Worm (Caenorhabditis elegans): ENCODE results near the gene gln-5.

- no peak for TF ChIP-seq syd-9 (tag; optimal IDR thresholded peaks at IDR 0.05)
- no peak for TF ChIP-seq unc-55 (GFP tag; optimal IDR thresholded peaks at IDR 0.05)
- no peak for TF ChIP-seq unc-42 (tag; optimal IDR thresholded peaks at IDR 0.05)
- no peak for TF ChIP-seq ama-1 (optimal IDR thresholded peaks at IDR 0.05)
- no peak for TF ChIP-seq ceh-2 (tag; optimal IDR thresholded peaks at IDR 0.05)
- TF ChIP-seq unc-86 (tag; optimal IDR thresholded peaks at IDR 0.05), result no peak
- no peak for TF ChIP-seq tbx-2 (tag; optimal IDR thresholded peaks at IDR 0.05)
- no peak for TF ChIP-seq odd-2 (tag; optimal IDR thresholded peaks at IDR 0.05)
- TF ChIP-seq lin-11 (tag; optimal IDR thresholded peaks at IDR 0.05), result no peak
- no peak for TF ChIP-seq ceh-34 (tag; optimal IDR thresholded peaks at IDR 0.05)
- no peak for TF ChIP-seq lim-6 (tag; optimal IDR thresholded peaks at IDR 0.05)
- TF ChIP-seq ceh-9 (tag; optimal IDR thresholded peaks at IDR 0.05), result no peak
Measured at ce11 chrIV:17248538-17248937, 24.9 kb downstream of the gln-5 start.

Measured in whole organism, late embryonic.